Fruit fly (Drosophila melanogaster) whole organism, prepupa: ENCODE data around the gene if.
A peak's percentile ranks its signal among the peaks of the same experiment; 100 is the strongest.

Experiments used
- CG10669 ChIP-seq: fragments of 200-800 bp; sonication (Bioruptor generic); optimal IDR thresholded peaks from 3 replicates; lab custom pipeline; 2018; ENCODE audit warnings: missing biosample characterization, mild to moderate bottlenecking, missing genetic modification characterization, moderate library complexity
- CG11902 ChIP-seq: fragments of 200-800 bp; sonication (Bioruptor generic); optimal IDR thresholded peaks from 3 replicates; lab custom pipeline; 2016; ENCODE audit warnings: missing biosample characterization, missing genetic modification characterization
- CG15336 ChIP-seq: fragments of 200-800 bp; sonication (Bioruptor generic); IDR thresholded peaks from 2 replicates; pipeline ENCODE4 v1.3.6; 2022; ENCODE audit warnings: missing biosample characterization, missing genetic modification characterization
- CG16779 ChIP-seq: fragments of 200-800 bp; sonication (Bioruptor generic); optimal IDR thresholded peaks from 3 replicates; lab custom pipeline; 2017; ENCODE audit warnings: missing biosample characterization, mild to moderate bottlenecking, missing genetic modification characterization
- CG3032 ChIP-seq: fragments of 200-800 bp; optimal IDR thresholded peaks from 2 replicates; lab custom pipeline; 2019; ENCODE audit warnings: missing biosample characterization, mild to moderate bottlenecking, missing genetic modification characterization, moderate library complexity
- CG31627 ChIP-seq: fragments of 200-800 bp; sonication (Bioruptor generic); optimal IDR thresholded peaks from 3 replicates; lab custom pipeline; 2016; ENCODE audit warnings: missing biosample characterization, missing genetic modification characterization
- CG32006 ChIP-seq: fragments of 200-800 bp; sonication (Bioruptor generic); optimal IDR thresholded peaks from 3 replicates; lab custom pipeline; 2017; ENCODE audit warnings: missing biosample characterization, mild to moderate bottlenecking, missing genetic modification characterization
- CG3919 ChIP-seq: fragments of 200-800 bp; sonication (Bioruptor generic); optimal IDR thresholded peaks from 3 replicates; lab custom pipeline; 2016; ENCODE audit warnings: missing biosample characterization, missing genetic modification characterization
- CG4318 ChIP-seq: fragments of 200-800 bp; sonication (Bioruptor generic); optimal IDR thresholded peaks from 3 replicates; lab custom pipeline; 2017; ENCODE audit warnings: missing biosample characterization, mild to moderate bottlenecking, missing genetic modification characterization
- CG6163 ChIP-seq: fragments of 200-800 bp; sonication (Bioruptor generic); IDR thresholded peaks from 3 replicates; pipeline ENCODE4 v1.3.6; 2022; ENCODE audit warnings: missing biosample characterization, missing genetic modification characterization
- CG6276 ChIP-seq: fragments of 200-800 bp; sonication (Bioruptor generic); optimal IDR thresholded peaks from 2 replicates; lab custom pipeline; 2017; ENCODE audit warnings: missing biosample characterization, mild to moderate bottlenecking, missing genetic modification characterization
- CG6792 ChIP-seq: fragments of 200-800 bp; sonication (Bioruptor generic); optimal IDR thresholded peaks from 3 replicates; lab custom pipeline; 2016; ENCODE audit warnings: missing biosample characterization, missing genetic modification characterization
- CG6854 ChIP-seq: fragments of 200-800 bp; sonication (Bioruptor generic); optimal IDR thresholded peaks from 2 replicates; lab custom pipeline; 2017; ENCODE audit warnings: missing biosample characterization, mild to moderate bottlenecking, missing genetic modification characterization
- CG7368 ChIP-seq: fragments of 200-800 bp; sonication (Bioruptor generic); optimal IDR thresholded peaks from 3 replicates; lab custom pipeline; 2016; ENCODE audit warnings: missing biosample characterization, missing genetic modification characterization
- CG8119 ChIP-seq: fragments of 200-800 bp; sonication (Bioruptor generic); IDR thresholded peaks from 3 replicates; pipeline ENCODE4 v1.3.6; 2022; ENCODE audit warnings: missing biosample characterization, missing genetic modification characterization
- CG8319 ChIP-seq: fragments of 200-800 bp; sonication (Bioruptor generic); optimal IDR thresholded peaks from 3 replicates; lab custom pipeline; 2016; ENCODE audit warnings: missing biosample characterization, missing genetic modification characterization
- CG8632 ChIP-seq: fragments of 200-800 bp; sonication (Bioruptor generic); optimal IDR thresholded peaks from 3 replicates; lab custom pipeline; 2016; ENCODE audit warnings: missing biosample characterization, missing genetic modification characterization
- Eip75B ChIP-seq: fragments of 200-800 bp; sonication (Bioruptor generic); optimal IDR thresholded peaks from 3 replicates; lab custom pipeline; 2016; ENCODE audit warnings: missing biosample characterization, missing genetic modification characterization
- Eip78C ChIP-seq: fragments of 200-800 bp; sonication (Bioruptor generic); peaks from one replicate; lab custom pipeline; 2016; ENCODE audit warnings: missing biosample characterization, missing genetic modification characterization
- Eip93F ChIP-seq: fragments of 200-800 bp; sonication (Bioruptor generic); optimal IDR thresholded peaks from 2 replicates; lab custom pipeline; 2016; ENCODE audit warnings: missing biosample characterization, mild to moderate bottlenecking, missing genetic modification characterization
- Ets96B ChIP-seq: fragments of 200-800 bp; optimal IDR thresholded peaks from 2 replicates; lab custom pipeline; 2019; ENCODE audit warnings: missing biosample characterization, mild to moderate bottlenecking, missing genetic modification characterization, moderate library complexity
- Gug ChIP-seq: fragments of 200-800 bp; sonication (Bioruptor generic); IDR thresholded peaks from 2 replicates; pipeline ENCODE4 v1.3.6; 2022; ENCODE audit warnings: missing biosample characterization, missing genetic modification characterization
- Hr39 ChIP-seq: fragments of 200-800 bp; sonication (Bioruptor generic); optimal IDR thresholded peaks from 2 replicates; lab custom pipeline; 2016; ENCODE audit warnings: missing biosample characterization, missing genetic modification characterization
- Hr4 ChIP-seq: fragments of 200-800 bp; sonication (Bioruptor generic); optimal IDR thresholded peaks from 3 replicates; lab custom pipeline; 2016; ENCODE audit warnings: missing biosample characterization, missing genetic modification characterization
- Met ChIP-seq: fragments of 200-800 bp; sonication (Bioruptor generic); optimal IDR thresholded peaks from 3 replicates; lab custom pipeline; 2016; ENCODE audit warnings: missing biosample characterization, missing genetic modification characterization
- OdsH ChIP-seq: fragments of 200-800 bp; sonication (Bioruptor generic); optimal IDR thresholded peaks from 3 replicates; lab custom pipeline; 2016; ENCODE audit warnings: missing biosample characterization, missing genetic modification characterization
- Smox ChIP-seq: fragments of 200-800 bp; sonication (Bioruptor generic); optimal IDR thresholded peaks from 3 replicates; lab custom pipeline; 2016; ENCODE audit warnings: missing biosample characterization, missing genetic modification characterization
- Sox102F ChIP-seq: fragments of 200-800 bp; sonication (Bioruptor generic); optimal IDR thresholded peaks from 2 replicates; lab custom pipeline; 2016; ENCODE audit warnings: missing biosample characterization, mild to moderate bottlenecking, missing genetic modification characterization
- Sox14 ChIP-seq: fragments of 200-800 bp; sonication (Bioruptor generic); optimal IDR thresholded peaks from 3 replicates; lab custom pipeline; 2016; ENCODE audit warnings: missing biosample characterization, missing genetic modification characterization
- Sox15 ChIP-seq: fragments of 200-800 bp; sonication (Bioruptor generic); optimal IDR thresholded peaks from 3 replicates; lab custom pipeline; 2016; ENCODE audit warnings: missing biosample characterization, missing genetic modification characterization
- cyc ChIP-seq: fragments of 200-800 bp; sonication (Bioruptor generic); optimal IDR thresholded peaks from 3 replicates; lab custom pipeline; 2016; ENCODE audit warnings: missing biosample characterization, missing genetic modification characterization
- dac ChIP-seq: fragments of 200-800 bp; sonication (Bioruptor generic); optimal IDR thresholded peaks from 2 replicates; lab custom pipeline; 2017; ENCODE audit warnings: missing biosample characterization, mild to moderate bottlenecking, missing genetic modification characterization
- dsx ChIP-seq: fragments of 200-800 bp; optimal IDR thresholded peaks from 3 replicates; lab custom pipeline; 2019; ENCODE audit warnings: missing biosample characterization, mild to moderate bottlenecking, missing genetic modification characterization, moderate library complexity; ENCODE audit not compliant: poor library complexity, severe bottlenecking
- eg ChIP-seq: fragments of 200-800 bp; sonication (Bioruptor generic); IDR thresholded peaks from 3 replicates; pipeline ENCODE4 v1.3.6; 2022; ENCODE audit warnings: missing biosample characterization, missing genetic modification characterization
- esn ChIP-seq: fragments of 200-800 bp; sonication (Bioruptor generic); optimal IDR thresholded peaks from 2 replicates; lab custom pipeline; 2016; ENCODE audit warnings: missing biosample characterization, mild to moderate bottlenecking, missing genetic modification characterization, moderate library complexity
- fd85E ChIP-seq: fragments of 200-800 bp; sonication (Bioruptor generic); optimal IDR thresholded peaks from 3 replicates; lab custom pipeline; 2016; ENCODE audit warnings: missing biosample characterization, missing genetic modification characterization
- fkh ChIP-seq: fragments of 200-800 bp; sonication (Bioruptor generic); optimal IDR thresholded peaks from 3 replicates; lab custom pipeline; 2017; ENCODE audit warnings: missing biosample characterization, mild to moderate bottlenecking, missing genetic modification characterization, moderate library complexity
- net ChIP-seq: fragments of 200-800 bp; sonication (Bioruptor generic); optimal IDR thresholded peaks from 3 replicates; lab custom pipeline; 2016; ENCODE audit warnings: missing biosample characterization, missing genetic modification characterization
- salr ChIP-seq, 2 experiments: fragments of 200-800 bp; sonication (Bioruptor generic); optimal IDR thresholded peaks; 3 replicates each; lab custom pipeline; 2016 to 2018; ENCODE audit warnings: missing biosample characterization in 2 of 2, missing genetic modification characterization in 2 of 2, mild to moderate bottlenecking in 1 of 2
- svp ChIP-seq: fragments of 200-800 bp; sonication (Bioruptor generic); peaks from one replicate; lab custom pipeline; 2016; ENCODE audit warnings: missing biosample characterization, missing genetic modification characterization
- topi ChIP-seq: fragments of 200-800 bp; sonication (Bioruptor generic); optimal IDR thresholded peaks from 3 replicates; lab custom pipeline; 2016; ENCODE audit warnings: missing biosample characterization, missing genetic modification characterization
- vri ChIP-seq: fragments of 200-800 bp; sonication (Bioruptor generic); optimal IDR thresholded peaks from 3 replicates; lab custom pipeline; 2016; ENCODE audit warnings: missing biosample characterization, mild to moderate bottlenecking, missing genetic modification characterization

Gene if

dm6 chrX:16821216-16821615, 38.0 kb upstream of the if start (continued):
- TF ChIP-seq CG6792 (GFP tag; lab: Kevin White, UChicago) (no peak), CG7368 (GFP tag; lab: Kevin White, UChicago) (no peak), CG11902 (no peak), CG31627 (GFP tag; lab: Kevin White, UChicago) (no peak), Sox15 (GFP tag; lab: Kevin White, UChicago) (no peak)
- TF ChIP-seq, all 60 proteins: peak for 18

- TF ChIP-seq fd85E (GFP tag; lab: Kevin White, UChicago) = no peak
- TF ChIP-seq CG6854 (GFP tag; lab: Kevin White, UChicago) = no peak
- TF ChIP-seq CG6163 (GFP tag; lab: Robert Waterston, UW) = no peak
- no peak for TF ChIP-seq fkh
- TF ChIP-seq svp (GFP tag; lab: Kevin White, UChicago) = no peak
- TF ChIP-seq Sox102F (GFP tag; lab: Kevin White, UChicago) = no peak
- TF ChIP-seq CG4318 (GFP tag; lab: Kevin White, UChicago) = no peak
- no peak for TF ChIP-seq CG8632 (GFP tag; lab: Kevin White, UChicago)
- no peak for TF ChIP-seq CG3032
These were observed 37.4 kb upstream of the if start for dm6 chrX:16820665-16821064.

dm6 chrX:16818186-16818585, 35.0 kb upstream of the if start:
- TF ChIP-seq svp (GFP tag; lab: Kevin White, UChicago) (peak; percentile 92), CG6854 (GFP tag; lab: Kevin White, UChicago) (no peak)
- TF ChIP-seq, all 60 proteins: peak for 1

dm6 chrX:16816500-16816899, 33.3 kb upstream of the if start:
- TF ChIP-seq Sox14 (GFP tag; lab: Kevin White, UChicago) (no peak), eg (GFP tag; lab: Robert Waterston, UW) (0 out of 3 replicates have a peak, but pooled peaks have one; percentile 9), svp (GFP tag; lab: Kevin White, UChicago) (peak; percentile 43), Sox102F (GFP tag; lab: Kevin White, UChicago) (no peak), CG32006 (GFP tag; lab: Kevin White, UChicago) (peak; percentile 30), Eip78C (GFP tag; lab: Kevin White, UChicago) (peak; percentile 54)

- peak; percentile 22 for TF ChIP-seq CG3919
- peak; percentile 49 for TF ChIP-seq dsx (GFP tag; lab: Kevin White, UChicago)
- TF ChIP-seq Gug (GFP tag; lab: Robert Waterston, UW) = peak; percentile 55
- no peak for TF ChIP-seq CG11902
- no peak for TF ChIP-seq CG8632 (GFP tag; lab: Kevin White, UChicago)
- TF ChIP-seq CG4318 (GFP tag; lab: Kevin White, UChicago) = peak; percentile 26
- peak; percentile 62 for TF ChIP-seq CG32006 (GFP tag; lab: Kevin White, UChicago)
- TF ChIP-seq topi (GFP tag; lab: Kevin White, UChicago) = peak; percentile 9
- TF ChIP-seq Ets96B (tag; lab: Kevin White, UChicago) = peak; percentile 22
- TF ChIP-seq esn (GFP tag; lab: Kevin White, UChicago) = no peak
- no peak for TF ChIP-seq net (GFP tag; lab: Kevin White, UChicago)
- peak; percentile 37 for TF ChIP-seq Hr4
- TF ChIP-seq Sox15 (GFP tag; lab: Kevin White, UChicago) = no peak
- no peak for TF ChIP-seq Hr39 (GFP tag; lab: Kevin White, UChicago)
- no peak for TF ChIP-seq CG8319
- peak; percentile 78 for TF ChIP-seq Eip78C (GFP tag; lab: Kevin White, UChicago)
- TF ChIP-seq CG6276 (GFP tag; lab: Kevin White, UChicago) = peak; percentile 35
- no peak for TF ChIP-seq CG6854 (GFP tag; lab: Kevin White, UChicago)
- peak; percentile 68; the same call in 2 of the 3 replicates for TF ChIP-seq eg (GFP tag; lab: Robert Waterston, UW)
- TF ChIP-seq OdsH (GFP tag; lab: Kevin White, UChicago) = peak; percentile 21
- no peak for TF ChIP-seq CG31627 (GFP tag; lab: Kevin White, UChicago)
- peak in 1 of 2 experiments; percentile 27 for TF ChIP-seq salr (GFP tag; optimal IDR thresholded peaks at IDR 0.05; lab: Kevin White, UChicago)
- TF ChIP-seq cyc (GFP tag; lab: Kevin White, UChicago) = no peak
- TF ChIP-seq Eip75B (GFP tag; lab: Kevin White, UChicago) = peak; percentile 15
- peak; percentile 1 for TF ChIP-seq Smox
- peak; percentile 72 for TF ChIP-seq CG8119 (GFP tag; lab: Robert Waterston, UW)
- TF ChIP-seq Sox14 (GFP tag; lab: Kevin White, UChicago) = no peak
- TF ChIP-seq dac (GFP tag; lab: Kevin White, UChicago) = no peak
- TF ChIP-seq svp (GFP tag; lab: Kevin White, UChicago) = peak; percentile 73
- TF ChIP-seq CG16779 = no peak
- TF ChIP-seq CG10669 (GFP tag; lab: Kevin White, UChicago) = peak; percentile 39
- no peak for TF ChIP-seq Eip93F (GFP tag; lab: Kevin White, UChicago)
- peak; percentile 10 for TF ChIP-seq Met (GFP tag; lab: Kevin White, UChicago)
- peak; percentile 80 for TF ChIP-seq CG15336 (GFP tag; lab: Robert Waterston, UW)
- TF ChIP-seq vri (GFP tag; lab: Kevin White, UChicago) = no peak
- no peak for TF ChIP-seq Sox102F (GFP tag; lab: Kevin White, UChicago)
These were observed 31.9 kb upstream of the if start for dm6 chrX:16815168-16815567.
